Fruit fly (Drosophila melanogaster): ENCODE results near the gene oaf.

oaf gene

DNA sequence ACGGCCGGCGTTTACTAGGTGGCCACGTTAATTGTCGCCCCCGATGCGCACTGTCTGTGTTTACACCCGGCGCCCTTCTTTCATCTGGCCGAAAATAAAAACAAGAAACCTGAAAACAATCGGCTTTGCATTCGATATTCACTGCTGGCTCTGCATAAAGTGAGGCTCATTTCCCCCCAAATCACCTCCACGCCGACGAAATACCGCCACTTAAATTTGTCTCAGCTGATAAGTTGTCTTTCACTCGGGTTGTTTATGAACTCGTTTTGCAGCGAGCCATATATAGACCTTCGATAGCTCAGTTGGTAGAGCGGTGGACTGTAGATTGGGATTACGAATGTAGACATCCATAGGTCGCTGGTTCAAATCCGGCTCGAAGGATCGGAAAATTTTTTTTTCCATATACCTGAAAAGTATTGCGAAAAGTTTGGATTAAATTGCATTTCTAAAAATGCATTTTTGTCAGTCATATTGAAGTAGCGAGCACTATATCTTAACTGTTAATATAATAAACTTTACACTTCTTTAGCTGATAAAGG, 30.4 kb upstream of the oaf start:
- TF ChIP-seq zen2 (GFP tag; IDR thresholded peaks at IDR 0.05; ENCODE audit: partially characterized antibody) (0 out of 3 replicates have a peak, but pooled peaks have one; percentile 30), sqz (GFP tag; optimal IDR thresholded peaks at IDR 0.05) (no peak), CG13296 (GFP tag; optimal IDR thresholded peaks at IDR 0.05) (no peak), Med (GFP tag) (peak; percentile 38), h (optimal IDR thresholded peaks at IDR 0.05) (no peak), Myb (GFP tag; optimal IDR thresholded peaks at IDR 0.05) (no peak), vvl (GFP tag; IDR thresholded peaks at IDR 0.05) (peak; percentile 74; the same call in 1 of the 2 replicates), ci (GFP tag; IDR thresholded peaks at IDR 0.05) (0 out of 3 replicates have a peak, but pooled peaks have one; percentile 35), CG6791 (GFP tag; IDR thresholded peaks at IDR 0.05; ENCODE audit: partially characterized antibody) (peak; percentile 74), Doc2 (GFP tag; IDR thresholded peaks at IDR 0.05) (no peak), dimm (GFP tag; IDR thresholded peaks at IDR 0.05) (no peak), Opbp (GFP tag; IDR thresholded peaks at IDR 0.05; ENCODE audit: partially characterized antibody) (peak; percentile 42; the same call in 1 of the 3 replicates), crol (GFP tag; IDR thresholded peaks at IDR 0.05) (peak; percentile 41), CG7963 (GFP tag; IDR thresholded peaks at IDR 0.05; ENCODE audit: partially characterized antibody) (0 out of 3 replicates have a peak, but pooled peaks have one; percentile 45), CG11560 (tag; IDR thresholded peaks at IDR 0.05) (no peak), HLH4C (GFP tag; IDR thresholded peaks at IDR 0.05; ENCODE audit: partially characterized antibody) (peak; percentile 15; the same call in 1 of the 3 replicates), amos (GFP tag; IDR thresholded peaks at IDR 0.05; ENCODE audit: partially characterized antibody) (peak; percentile 73; the same call in 1 of the 2 replicates), sna (GFP tag; IDR thresholded peaks at IDR 0.05; ENCODE audit: partially characterized antibody) (no peak), CG16863 (GFP tag; optimal IDR thresholded peaks at IDR 0.05) (no peak), knrl (GFP tag; IDR thresholded peaks at IDR 0.05; ENCODE audit: partially characterized antibody) (0 out of 3 replicates have a peak, but pooled peaks have one; percentile 24), CG18476 (GFP tag; optimal IDR thresholded peaks at IDR 0.05) (no peak), CG16813 (GFP tag; IDR thresholded peaks at IDR 0.05; ENCODE audit: partially characterized antibody) (peak; percentile 61), chinmo (GFP tag; IDR thresholded peaks at IDR 0.05; ENCODE audit: partially characterized antibody) (no peak), CG14860 (GFP tag; IDR thresholded peaks at IDR 0.05; ENCODE audit: partially characterized antibody) (0 out of 3 replicates have a peak, but pooled peaks have one; percentile 42), gro (GFP tag; optimal IDR thresholded peaks at IDR 0.05) (no peak), Bdp1 (GFP tag; optimal IDR thresholded peaks at IDR 0.05) (peak; percentile 96), HHEX (GFP tag; optimal IDR thresholded peaks at IDR 0.05) (no peak), rib (GFP tag; IDR thresholded peaks at IDR 0.05) (no peak), CG12299 (tag; optimal IDR thresholded peaks at IDR 0.05) (no peak), oc (tag; optimal IDR thresholded peaks at IDR 0.05) (peak; percentile 62), run (tag; optimal IDR thresholded peaks at IDR 0.05) (no peak)

DNA sequence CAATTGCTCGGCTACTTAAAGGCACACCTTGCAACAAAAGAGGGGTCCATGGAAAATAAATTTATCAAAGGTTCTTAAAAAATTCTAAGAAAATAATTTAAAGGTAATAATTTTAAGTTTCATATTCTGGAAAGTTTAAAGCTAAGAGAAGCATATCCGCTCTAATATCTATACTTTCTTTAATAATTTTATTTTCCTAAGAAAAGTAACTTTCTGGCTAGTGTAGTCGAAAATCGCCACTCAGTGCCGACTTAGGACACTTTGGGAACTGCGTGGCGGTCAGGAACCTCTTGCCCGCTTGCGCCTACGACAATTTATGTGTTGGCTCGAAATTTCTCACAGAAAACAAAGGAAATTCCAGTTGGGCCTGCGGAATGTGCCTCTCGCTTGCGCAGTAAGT, 26.4 kb upstream of the oaf start:
- TF ChIP-seq mld (GFP tag; IDR thresholded peaks at IDR 0.05; ENCODE audit: partially characterized antibody) (no peak), CG2129 (GFP tag; IDR thresholded peaks at IDR 0.05; ENCODE audit: partially characterized antibody) (no peak), fru (optimal IDR thresholded peaks at IDR 0.05) (no peak), NK7.1 (GFP tag; optimal IDR thresholded peaks at IDR 0.05) (no peak), Oaz (GFP tag; IDR thresholded peaks at IDR 0.05) (no peak), CG2116 (GFP tag; optimal IDR thresholded peaks at IDR 0.05) (no peak), fu2 (GFP tag; optimal IDR thresholded peaks at IDR 0.05) (no peak)
